Worm (Caenorhabditis elegans): ENCODE measurements around the gene srh-131.

The srh-131 gene

DNA sequence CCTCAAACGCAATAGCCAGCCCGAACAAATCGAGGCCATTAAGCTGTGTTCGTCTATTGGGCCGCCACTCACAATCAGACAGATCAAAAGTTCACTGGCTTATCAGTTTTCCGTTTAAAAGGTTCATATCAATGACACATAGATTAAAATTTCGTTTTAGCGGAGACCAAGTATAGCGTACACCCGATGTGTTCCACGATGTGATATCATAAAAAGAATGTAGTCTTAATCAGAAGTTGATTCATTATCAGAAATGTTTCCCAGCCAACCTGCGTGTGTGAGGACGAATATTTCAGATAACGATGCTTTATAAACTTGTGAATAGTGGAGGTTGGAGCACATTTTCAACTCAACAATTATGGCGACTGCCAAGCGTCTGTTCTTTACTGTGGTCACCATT lies 8.8 kb downstream of the srh-131 start, which contains the start of gene clc-13:
clc-13 (plus strand) TSS at position 359 of the 400 bp plus-strand sequence.
- TF ChIP-seq nhr-102 (tag; optimal IDR thresholded peaks at IDR 0.05) (no peak), nhr-111 (GFP tag; optimal IDR thresholded peaks at IDR 0.05) (no peak), hlh-11 (tag; optimal IDR thresholded peaks at IDR 0.05) (peak; percentile 22), pqm-1 (tag; optimal IDR thresholded peaks at IDR 0.05) (peak; percentile 21), nhr-28 (tag; optimal IDR thresholded peaks at IDR 0.05) (peak; percentile 44), F37D6.2 (tag; optimal IDR thresholded peaks at IDR 0.05) (no peak), daf-12 (tag; optimal IDR thresholded peaks at IDR 0.05) (no peak), aha-1 (tag) (peak; percentile 22), dve-1 (tag; optimal IDR thresholded peaks at IDR 0.05; ENCODE audit: insufficient read depth) (no peak), zag-1 (tag; optimal IDR thresholded peaks at IDR 0.05) (no peak), ceh-44 (GFP tag; IDR thresholded peaks at IDR 0.05) (no peak), lin-29 (GFP tag; IDR thresholded peaks at IDR 0.05) (no peak), unc-62 (GFP tag; optimal IDR thresholded peaks at IDR 0.05 in 1 of 2) (peak in 1 of 2 experiments; percentile 11), unc-62 (tag; optimal IDR thresholded peaks at IDR 0.05) (no peak), mes-2 (tag; optimal IDR thresholded peaks at IDR 0.05; ENCODE audit: poor library complexity, severe bottlenecking) (no peak), zfp-2 (tag; optimal IDR thresholded peaks at IDR 0.05) (no peak), zfp-3 (GFP tag; conservative IDR thresholded peaks at IDR 0.05) (no peak), dmd-6 (GFP tag; IDR thresholded peaks at IDR 0.05) (peak; percentile 79)

DNA sequence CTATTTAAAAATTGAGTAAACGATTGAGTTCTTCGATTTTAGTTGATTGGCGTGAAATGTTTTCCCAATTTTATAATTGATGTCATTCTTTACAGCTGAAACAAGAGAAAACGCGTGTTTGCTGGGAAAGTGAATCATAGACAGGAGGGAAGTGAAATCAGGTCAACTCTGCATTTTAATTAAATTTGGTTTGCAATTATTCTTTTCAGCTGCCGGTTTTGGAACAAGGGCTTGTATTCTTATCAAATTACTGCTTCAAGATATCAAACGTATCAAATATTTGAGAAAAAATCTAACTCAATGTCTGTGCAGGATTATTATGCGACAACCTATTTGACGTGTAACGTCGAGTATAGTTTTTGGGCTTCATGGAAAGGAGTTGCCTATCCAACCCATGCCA lies 11.5 kb downstream of the srh-131 start, which contains the start of gene srh-97:
srh-97 (plus strand) TSS at position 301 of the 400 bp plus-strand sequence.
- TF ChIP-seq dve-1 (tag; optimal IDR thresholded peaks at IDR 0.05; ENCODE audit: insufficient read depth): no peak
- TF ChIP-seq lir-3 (tag; optimal IDR thresholded peaks at IDR 0.05): no peak
- no peak for TF ChIP-seq hif-1 (tag; optimal IDR thresholded peaks at IDR 0.05)
- no peak for TF ChIP-seq madf-5 (GFP tag; IDR thresholded peaks at IDR 0.05)

DNA sequence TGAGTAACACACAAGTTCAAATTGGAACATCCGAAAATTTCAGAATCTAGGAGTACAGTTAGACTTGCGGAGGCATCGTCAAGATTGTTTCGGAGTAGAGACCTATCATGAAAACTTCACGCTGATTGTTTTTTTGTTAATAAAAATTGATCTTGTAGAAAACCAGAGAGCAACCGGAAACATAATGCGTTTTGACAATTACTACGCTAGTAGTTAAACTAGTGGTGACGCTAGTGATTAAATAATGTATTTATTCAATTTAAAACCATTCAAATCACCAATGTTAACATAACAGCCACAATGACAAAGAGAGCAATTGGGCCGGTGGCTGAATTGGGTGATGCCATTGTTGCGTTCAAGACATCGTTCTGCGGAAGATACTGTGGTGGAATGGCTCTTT lies 14.4 kb downstream of the srh-131 start, which contains the start of gene F49H6.17:
F49H6.17 (plus strand) TSS at position 301 of the 400 bp plus-strand sequence.
- TF ChIP-seq mdl-1 (tag; optimal IDR thresholded peaks at IDR 0.05): no peak
- TF ChIP-seq zag-1 (tag; optimal IDR thresholded peaks at IDR 0.05): no peak
- TF ChIP-seq arid-1 (GFP tag; conservative IDR thresholded peaks at IDR 0.05): no peak
- no peak for TF ChIP-seq egl-43 (GFP tag; IDR thresholded peaks at IDR 0.05)

DNA sequence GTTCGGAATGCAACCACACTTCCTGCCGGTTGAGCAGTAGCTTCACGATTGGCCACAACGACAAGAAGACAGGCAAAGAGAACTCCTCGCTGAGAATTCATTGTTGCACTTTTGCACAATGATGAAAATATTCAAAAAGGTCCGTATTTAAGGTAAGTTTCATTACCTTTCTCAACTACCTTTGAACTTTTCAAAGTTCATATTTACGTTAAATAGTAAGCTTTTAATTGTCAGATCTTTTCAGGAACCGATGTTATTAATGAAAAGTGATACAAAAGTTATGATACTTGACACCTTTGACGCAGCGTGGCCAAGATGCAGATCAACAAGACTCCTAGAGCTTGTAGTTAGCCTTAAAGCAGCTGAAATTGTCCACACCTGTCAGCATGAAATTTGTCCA lies 16.1 kb downstream of the srh-131 start, which contains the start of gene F49H6.12:
F49H6.12 (minus strand) TSS at position 101 of the 400 bp plus-strand sequence.
- TF ChIP-seq ZK337.2 (GFP tag; IDR thresholded peaks at IDR 0.05) (no peak), madf-9 (GFP tag; conservative IDR thresholded peaks at IDR 0.05) (no peak), jun-1 (tag; optimal IDR thresholded peaks at IDR 0.05) (no peak), nhr-25 (tag; optimal IDR thresholded peaks at IDR 0.05; ENCODE audit: borderline replicate concordance, insufficient read depth) (no peak)

DNA sequence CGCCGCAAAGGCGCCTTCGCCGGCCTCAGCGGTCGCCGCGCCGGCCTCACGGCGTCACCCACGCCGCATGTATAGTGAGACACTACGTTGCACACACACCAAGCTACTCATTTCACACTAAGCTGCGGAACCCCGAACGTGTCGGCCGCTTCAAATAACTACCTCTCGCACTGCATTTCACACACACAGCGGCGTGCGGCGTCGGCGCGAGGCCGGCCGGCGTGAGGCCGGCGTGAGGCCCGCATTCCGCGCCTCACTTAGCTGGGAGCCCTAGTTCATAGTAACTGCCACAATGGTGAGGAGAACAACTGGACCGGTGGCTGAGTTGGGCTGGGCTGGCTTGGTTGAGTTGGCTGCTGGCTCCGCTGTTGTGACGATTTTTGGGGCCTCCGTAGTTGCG lies 16.8 kb downstream of the srh-131 start:
- TF ChIP-seq nhr-42 (GFP tag; IDR thresholded peaks at IDR 0.05) (peak; percentile 36; the same call in 1 of the 2 replicates), set-16 (GFP tag; IDR thresholded peaks at IDR 0.05) (peak; percentile 92), egl-43 (GFP tag; IDR thresholded peaks at IDR 0.05) (0 out of 2 replicates have a peak, but pooled peaks have one; percentile 34)
